Worm (Caenorhabditis elegans) whole organism, midembryonic: ENCODE measurements around the gene cfim-2.

Experiments used
- T22C8.4 ChIP-seq: fragments of 200-800 bp; sonication (Bioruptor generic); IDR thresholded peaks from 2 replicates; pipeline ENCODE4 v1.3.6; 2022; ENCODE audit warnings: missing genetic modification characterization, missing compliant biosample characterization
- cog-1 ChIP-seq: sonication (generic microtip); optimal IDR thresholded peaks from 2 replicates; lab custom pipeline; 2016; ENCODE audit warnings: missing genetic modification characterization, missing compliant biosample characterization
- flt-1 ChIP-seq: fragments of 200-800 bp; sonication (Bioruptor generic); IDR thresholded peaks from 2 replicates; pipeline ENCODE4 v1.3.6; 2022; ENCODE audit warnings: missing genetic modification characterization, missing compliant biosample characterization
- klf-2 ChIP-seq: fragments of 200-800 bp; sonication (Bioruptor generic); conservative IDR thresholded peaks from 2 replicates; pipeline ENCODE4 v1.3.6; 2022; ENCODE audit warnings: missing genetic modification reagents, missing genetic modification characterization, missing compliant biosample characterization
- med-1 ChIP-seq: sonication (generic microtip); optimal IDR thresholded peaks from 2 replicates; lab custom pipeline; 2017; ENCODE audit warnings: missing genetic modification characterization, mild to moderate bottlenecking, missing compliant biosample characterization, antibody characterized with exemption, missing genetic modification reagents; ENCODE audit not compliant: insufficient read depth
- ref-1 ChIP-seq: fragments of 200-800 bp; sonication (Bioruptor generic); conservative IDR thresholded peaks from 2 replicates; pipeline ENCODE4 v1.3.6; 2022; ENCODE audit warnings: missing genetic modification reagents, missing genetic modification characterization, missing compliant biosample characterization
- tab-1 ChIP-seq: fragments of 200-800 bp; sonication (Bioruptor generic); IDR thresholded peaks from 2 replicates; pipeline ENCODE4 v1.3.6; 2022; ENCODE audit warnings: missing genetic modification characterization, missing compliant biosample characterization
- ztf-23 ChIP-seq: fragments of 200-800 bp; sonication (Bioruptor generic); IDR thresholded peaks from 2 replicates; pipeline ENCODE4 v1.3.6; 2022; ENCODE audit warnings: missing genetic modification reagents, missing genetic modification characterization, missing compliant biosample characterization
- ztf-29 ChIP-seq: fragments of 200-800 bp; sonication (Bioruptor generic); IDR thresholded peaks from 2 replicates; pipeline ENCODE4 v1.3.6; 2022; ENCODE audit warnings: missing genetic modification reagents, missing genetic modification characterization, missing compliant biosample characterization

Gene cfim-2

DNA sequence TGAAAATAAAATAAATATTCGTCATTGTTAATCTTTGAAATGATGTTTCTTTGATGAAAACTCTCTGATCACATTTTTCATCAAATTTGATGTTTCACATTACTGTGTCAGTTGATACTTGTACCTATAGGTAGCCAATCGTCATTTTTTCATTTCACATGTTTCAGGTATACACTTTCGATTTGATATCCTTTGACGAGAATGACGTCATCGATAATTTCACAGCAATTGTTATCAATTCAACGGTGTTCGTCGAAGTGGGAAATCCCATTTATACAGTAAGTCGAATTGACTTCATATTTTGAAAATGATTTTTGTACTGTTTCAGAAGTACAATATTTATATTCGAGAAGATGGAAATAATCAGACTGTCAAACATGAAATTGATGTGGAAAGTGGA lies 11.9 kb upstream of the cfim-2 start:
- TF ChIP-seq T22C8.4 (GFP tag; lab: Robert Waterston, UW) (no peak), ref-1 (GFP tag; lab: Robert Waterston, UW) (no peak), ztf-23 (GFP tag; lab: Robert Waterston, UW) (no peak), klf-2 (GFP tag; lab: Robert Waterston, UW) (no peak), cog-1 (tag; lab: Kevin White, UChicago) (no peak), tab-1 (GFP tag; lab: Robert Waterston, UW) (no peak), med-1 (no peak), ztf-29 (GFP tag; lab: Robert Waterston, UW) (no peak), flt-1 (GFP tag; lab: Robert Waterston, UW) (no peak)

DNA sequence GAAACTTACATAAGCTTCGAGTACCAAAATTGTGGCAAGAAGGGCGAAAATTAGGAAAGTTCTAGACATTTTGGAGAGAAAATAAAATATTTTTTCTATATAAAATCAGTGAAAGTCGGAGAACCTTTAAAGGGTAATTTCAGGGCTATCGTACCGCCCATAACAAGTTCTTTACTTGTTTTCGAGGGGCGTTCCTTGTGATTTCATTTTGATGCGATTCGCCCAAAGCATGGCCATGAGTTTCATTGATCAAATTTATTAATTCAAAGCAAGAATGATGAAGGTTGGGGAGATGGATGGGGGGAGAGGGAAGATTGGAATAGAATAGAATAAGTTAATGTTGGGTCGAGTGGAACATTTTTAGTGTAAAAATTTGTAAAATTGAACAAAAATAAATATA lies 10.1 kb upstream of the cfim-2 start, which contains the start of gene C27B7.9:
Gene C27B7.9, minus strand, starts transcription at position 101 of the 400 bp plus-strand sequence.
- no peak for TF ChIP-seq flt-1 (GFP tag; lab: Robert Waterston, UW)
- no peak for TF ChIP-seq ztf-23 (GFP tag; lab: Robert Waterston, UW)

- TF ChIP-seq klf-2 (GFP tag; lab: Robert Waterston, UW), result no peak
- TF ChIP-seq ztf-29 (GFP tag; lab: Robert Waterston, UW), result no peak
- no peak for TF ChIP-seq ref-1 (GFP tag; lab: Robert Waterston, UW)
- no peak for TF ChIP-seq ztf-23 (GFP tag; lab: Robert Waterston, UW)
- no peak for TF ChIP-seq tab-1 (GFP tag; lab: Robert Waterston, UW)
- TF ChIP-seq med-1, result no peak
- TF ChIP-seq cog-1 (tag; lab: Kevin White, UChicago), result no peak
- no peak for TF ChIP-seq flt-1 (GFP tag; lab: Robert Waterston, UW)
- no peak for TF ChIP-seq T22C8.4 (GFP tag; lab: Robert Waterston, UW)
Observed at ce11 chrIV:8918790-8919189, 7.3 kb upstream of the cfim-2 start, which contains the start of gene rap-1. TSS of gene rap-1 (minus strand) at chrIV:8918890.

ce11 chrIV:8920284-8920806 lies 5.8 kb upstream of the cfim-2 start:
- no peak for TF ChIP-seq ztf-29 (GFP tag; lab: Robert Waterston, UW)
- 0 out of 2 replicates have a peak, but pooled peaks have one; percentile 6 for TF ChIP-seq ztf-23 (GFP tag; lab: Robert Waterston, UW)

DNA sequence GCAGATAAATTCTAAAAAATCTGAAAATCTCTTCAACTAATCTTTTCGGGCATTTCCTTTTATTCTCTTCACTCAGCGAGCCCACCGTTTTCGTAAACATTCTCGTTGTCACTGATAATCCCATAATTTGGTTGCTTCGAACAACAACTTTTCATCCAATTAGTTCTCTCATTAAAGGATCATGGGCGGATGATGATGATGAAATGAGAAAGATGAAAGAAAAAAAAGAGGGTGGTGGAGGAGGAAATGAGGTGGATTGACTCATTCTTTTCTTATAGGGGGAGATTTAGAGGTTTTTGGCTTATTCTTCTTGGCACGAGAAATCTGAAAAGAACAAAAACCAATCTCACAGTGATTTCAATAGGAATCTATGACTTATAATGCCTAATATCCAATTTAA lies 5.0 kb upstream of the cfim-2 start:
- TF ChIP-seq klf-2 (GFP tag; lab: Robert Waterston, UW) (no peak), ztf-23 (GFP tag; lab: Robert Waterston, UW) (no peak), ref-1 (GFP tag; lab: Robert Waterston, UW) (no peak), cog-1 (tag; lab: Kevin White, UChicago) (no peak), med-1 (no peak), ztf-29 (GFP tag; lab: Robert Waterston, UW) (no peak), flt-1 (GFP tag; lab: Robert Waterston, UW) (no peak), T22C8.4 (GFP tag; lab: Robert Waterston, UW) (no peak), tab-1 (GFP tag; lab: Robert Waterston, UW) (no peak)

DNA sequence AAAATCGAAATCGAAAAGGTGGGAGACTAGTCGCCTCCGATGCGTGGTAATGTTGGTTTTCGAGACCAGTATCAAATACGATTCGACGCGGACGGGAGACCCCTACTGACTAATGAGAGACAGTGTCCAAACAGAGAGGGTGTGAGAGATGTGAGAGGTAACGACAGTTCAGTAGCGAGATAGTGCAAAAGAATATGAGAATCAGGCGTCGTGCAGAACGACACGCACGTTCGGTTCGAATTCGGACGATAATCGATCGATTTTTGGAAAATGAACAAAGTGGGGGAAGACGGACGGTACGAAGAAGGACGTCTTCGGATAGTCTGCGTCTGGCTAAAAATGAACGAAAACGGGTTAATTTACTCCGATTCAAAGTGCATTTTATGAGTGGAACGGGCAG lies 4.2 kb upstream of the cfim-2 start, which contains the start of gene D1046.16:
Gene D1046.16, plus strand, starts transcription at position 195 of the 400 bp plus-strand sequence.
- TF ChIP-seq T22C8.4 (GFP tag; lab: Robert Waterston, UW) (peak; percentile 82), flt-1 (GFP tag; lab: Robert Waterston, UW) (no peak)

ce11 chrIV:8923381-8923780 lies 2.7 kb upstream of the cfim-2 start:
- no peak for TF ChIP-seq T22C8.4 (GFP tag; lab: Robert Waterston, UW)

ce11 chrIV:8924126-8924525 lies 2.0 kb upstream of the cfim-2 start:
- TF ChIP-seq klf-2 (GFP tag; lab: Robert Waterston, UW), result no peak

- TF ChIP-seq ref-1 (GFP tag; lab: Robert Waterston, UW), result no peak
- TF ChIP-seq cog-1 (tag; lab: Kevin White, UChicago), result no peak
- no peak for TF ChIP-seq flt-1 (GFP tag; lab: Robert Waterston, UW)
- no peak for TF ChIP-seq ztf-29 (GFP tag; lab: Robert Waterston, UW)
- no peak for TF ChIP-seq ztf-23 (GFP tag; lab: Robert Waterston, UW)
- TF ChIP-seq med-1, result no peak
- no peak for TF ChIP-seq T22C8.4 (GFP tag; lab: Robert Waterston, UW)
- TF ChIP-seq tab-1 (GFP tag; lab: Robert Waterston, UW), result no peak
- no peak for TF ChIP-seq klf-2 (GFP tag; lab: Robert Waterston, UW)
Observed at ce11 chrIV:8926511-8926910, 387 bp downstream of the cfim-2 start.

ce11 chrIV:8927093-8927492 lies 969 bp downstream of the cfim-2 start:
- TF ChIP-seq med-1 (peak; percentile 82), ref-1 (GFP tag; lab: Robert Waterston, UW) (peak; percentile 91), flt-1 (GFP tag; lab: Robert Waterston, UW) (peak; percentile 98), T22C8.4 (GFP tag; lab: Robert Waterston, UW) (peak; percentile 97), tab-1 (GFP tag; lab: Robert Waterston, UW) (peak; percentile 98), klf-2 (GFP tag; lab: Robert Waterston, UW) (peak; percentile 96), ztf-23 (GFP tag; lab: Robert Waterston, UW) (peak; percentile 96), ztf-29 (GFP tag; lab: Robert Waterston, UW) (peak; percentile 96), cog-1 (tag; lab: Kevin White, UChicago) (peak; percentile 83)
